Worm (Caenorhabditis elegans) whole organism, early embryonic: Measurements from ENCODE around the gene hum-10.

Source experiments
- F13C5.2 ChIP-seq: sonication (generic microtip); optimal IDR thresholded peaks from 2 replicates; lab custom pipeline; 2017; ENCODE audit warnings: mild to moderate bottlenecking, missing genetic modification characterization, inconsistent platforms, missing compliant biosample characterization
- ama-1 ChIP-seq: fragments of 150-350 bp; optimal IDR thresholded peaks from 2 replicates; lab custom pipeline; 2014
- ceh-13 ChIP-seq: fragments of 200-800 bp; sonication (Bioruptor generic); optimal IDR thresholded peaks from 2 replicates; lab custom pipeline; 2018; ENCODE audit warnings: mild to moderate bottlenecking, missing genetic modification characterization, missing compliant biosample characterization
- ets-7 ChIP-seq: sonication (generic microtip); optimal IDR thresholded peaks from 2 replicates; lab custom pipeline; 2016; ENCODE audit warnings: missing genotype, missing genetic modification characterization, missing compliant biosample characterization
- hmg-4 ChIP-seq: fragments of 200-800 bp; sonication (Bioruptor generic); optimal IDR thresholded peaks from 2 replicates; lab custom pipeline; 2018; ENCODE audit warnings: mild to moderate bottlenecking, missing genetic modification characterization, missing compliant biosample characterization
- scrt-1 ChIP-seq: fragments of 200-800 bp; sonication (Bioruptor generic); IDR thresholded peaks from 2 replicates; pipeline ENCODE4 v1.3.6; 2022; ENCODE audit warnings: missing genetic modification characterization, missing compliant biosample characterization
- sea-1 ChIP-seq: fragments of 200-800 bp; sonication (Bioruptor generic); conservative IDR thresholded peaks from 2 replicates; pipeline ENCODE4 v1.3.6; 2022; ENCODE audit warnings: missing genetic modification characterization, missing compliant biosample characterization

DNA sequence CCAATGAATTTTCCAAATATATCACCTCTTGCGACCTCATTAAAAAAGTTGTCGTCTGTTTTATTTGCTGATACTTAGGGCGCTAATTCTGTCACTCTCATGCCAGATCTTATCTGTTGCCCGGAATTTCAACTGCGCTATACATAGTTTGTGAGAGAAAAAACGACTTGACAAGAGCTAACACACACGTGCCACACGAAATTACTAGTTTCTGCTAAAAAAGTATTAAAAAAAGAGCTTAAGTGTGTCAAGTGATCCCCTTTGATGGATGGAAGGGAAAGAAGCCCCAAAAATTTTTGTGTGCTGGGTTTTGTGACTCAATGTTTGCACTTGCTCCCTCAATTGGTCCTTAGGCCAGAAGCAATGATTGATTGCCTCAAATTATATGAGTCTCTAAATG is 41.5 kb downstream of the hum-10 start:
- no peak for TF ChIP-seq sea-1
- TF ChIP-seq scrt-1 (GFP tag; lab: Robert Waterston, UW) = no peak
- no peak for TF ChIP-seq F13C5.2 (tag; lab: Kevin White, UChicago)
- no peak for TF ChIP-seq ets-7 (tag; lab: Kevin White, UChicago)
- no peak for TF ChIP-seq ama-1
- no peak for TF ChIP-seq ceh-13 (GFP tag; lab: Kevin White, UChicago)
- no peak for TF ChIP-seq hmg-4 (GFP tag; lab: Kevin White, UChicago)
